Fruit fly (Drosophila melanogaster) whole organism: ENCODE data around the gene CG2209.

Experiments used
- Dll ChIP-seq: fragments of >200 bp; optimal IDR thresholded peaks from 2 replicates; lab custom pipeline; 2017
- EcR ChIP-seq, 2 experiments: fragments of >200 bp; optimal IDR thresholded peaks; 2 replicates each; lab custom pipeline; 2017; ENCODE audit warnings: missing biosample characterization in 2 of 2, missing genetic modification characterization in 2 of 2, missing genetic modification reagents in 2 of 2
- pan ChIP-seq: fragments of >200 bp; optimal IDR thresholded peaks from 2 replicates; lab custom pipeline; 2017
- psq ChIP-seq: fragments of >200 bp; optimal IDR thresholded peaks from 2 replicates; lab custom pipeline; 2017
- usp ChIP-seq: fragments of >200 bp; optimal IDR thresholded peaks from 2 replicates; lab custom pipeline; 2017; ENCODE audit warnings: missing biosample characterization, missing genetic modification characterization, mixed read lengths

dm6 chrX:12984224-12984623, 37.8 kb upstream of the CG2209 start, which contains the start of gene CG32643:
- no peak for TF ChIP-seq Dll
- no peak for TF ChIP-seq usp
- no peak for TF ChIP-seq pan (lab: Kevin White, UChicago)
- TF ChIP-seq EcR (GFP tag; optimal IDR thresholded peaks at IDR 0.05; lab: Kevin White, UChicago), result no peak
- no peak for TF ChIP-seq psq (lab: Kevin White, UChicago)
